Fruit fly (Drosophila melanogaster) whole organism, embryonic: ENCODE data around the gene Cpr65Av.

Experiments used
- CG30020 ChIP-seq: fragments of 200-800 bp; optimal IDR thresholded peaks from 2 replicates; lab custom pipeline; 2019; ENCODE audit warnings: missing biosample characterization, mild to moderate bottlenecking, missing genetic modification characterization, moderate library complexity
- btn ChIP-seq: fragments of 200-800 bp; sonication (Bioruptor generic); optimal IDR thresholded peaks from 2 replicates; lab custom pipeline; 2016; ENCODE audit warnings: missing biosample characterization, missing genetic modification characterization
- eyg ChIP-seq: fragments of 200-800 bp; sonication (Bioruptor generic); optimal IDR thresholded peaks from 3 replicates; lab custom pipeline; 2016; ENCODE audit warnings: missing biosample characterization, missing genetic modification characterization

- no peak for TF ChIP-seq btn (GFP tag; lab: Kevin White, UChicago)
- TF ChIP-seq eyg (GFP tag; lab: Kevin White, UChicago), result no peak
- TF ChIP-seq CG30020 (tag; lab: Kevin White, UChicago), result peak; percentile 79
Observed at dm6 chr3L:6181776-6182175, 42.0 kb upstream of the Cpr65Av start, which contains the start of gene CG10274.
